Fruit fly (Drosophila melanogaster) whole organism, embryonic: Measurements from ENCODE around the gene CG4660.
A peak's percentile ranks its signal among the peaks of the same experiment; 100 is the strongest.

ENCODE experiments used
- Aef1 ChIP-seq: fragments of 200-800 bp; sonication (Bioruptor generic); IDR thresholded peaks from 3 replicates; pipeline ENCODE4 v1.3.6; 2022; ENCODE audit warnings: missing biosample characterization, missing genetic modification characterization
- Atf3 ChIP-seq: fragments of 200-800 bp; sonication (Bioruptor generic); optimal IDR thresholded peaks from 3 replicates; lab custom pipeline; 2016; ENCODE audit warnings: missing biosample characterization, missing genetic modification characterization
- CG11398 ChIP-seq: fragments of 200-800 bp; sonication (Bioruptor generic); optimal IDR thresholded peaks from 2 replicates; lab custom pipeline; 2016; ENCODE audit warnings: missing biosample characterization, missing genetic modification characterization
- CG12219 ChIP-seq: fragments of 200-800 bp; sonication (Bioruptor generic); optimal IDR thresholded peaks from 3 replicates; lab custom pipeline; 2018; ENCODE audit warnings: missing biosample characterization, mild to moderate bottlenecking, missing genetic modification characterization
- CG12659 ChIP-seq: fragments of 200-800 bp; sonication (Bioruptor generic); optimal IDR thresholded peaks from 3 replicates; lab custom pipeline; 2017; ENCODE audit warnings: mild to moderate bottlenecking, missing biosample characterization, missing genetic modification reagents, missing genetic modification characterization
- CG13894 ChIP-seq: fragments of 200-800 bp; sonication (Bioruptor generic); optimal IDR thresholded peaks from 3 replicates; lab custom pipeline; 2018; ENCODE audit warnings: missing biosample characterization, mild to moderate bottlenecking, missing genetic modification characterization, moderate library complexity
- CG15696 ChIP-seq: fragments of 200-800 bp; sonication (Bioruptor generic); optimal IDR thresholded peaks from 2 replicates; lab custom pipeline; 2019; ENCODE audit warnings: missing biosample characterization, mild to moderate bottlenecking, missing genetic modification characterization, moderate library complexity
- CG18476 ChIP-seq: fragments of 200-800 bp; sonication (Bioruptor generic); optimal IDR thresholded peaks from 2 replicates; lab custom pipeline; 2016; ENCODE audit warnings: missing biosample characterization, mild to moderate bottlenecking, missing genetic modification characterization
- CG2678 ChIP-seq: fragments of 200-800 bp; sonication (Bioruptor generic); optimal IDR thresholded peaks from 3 replicates; lab custom pipeline; 2019; ENCODE audit warnings: missing biosample characterization, mild to moderate bottlenecking, missing genetic modification characterization, moderate library complexity
- CG2889 ChIP-seq: fragments of 200-800 bp; sonication (Bioruptor generic); IDR thresholded peaks from 3 replicates; pipeline ENCODE4 v1.3.6; 2022; ENCODE audit warnings: missing biosample characterization, missing genetic modification characterization
- CG30431 ChIP-seq: fragments of 200-800 bp; sonication (Bioruptor generic); optimal IDR thresholded peaks from 2 replicates; lab custom pipeline; 2017; ENCODE audit warnings: missing biosample characterization, missing genetic modification characterization
- CG4328 ChIP-seq: fragments of 200-800 bp; sonication (Bioruptor generic); optimal IDR thresholded peaks from 3 replicates; lab custom pipeline; 2017; ENCODE audit warnings: missing biosample characterization, missing genetic modification reagents, missing genetic modification characterization
- CG4854 ChIP-seq: fragments of 200-800 bp; sonication (Bioruptor generic); optimal IDR thresholded peaks from 2 replicates; lab custom pipeline; 2016; ENCODE audit warnings: missing biosample characterization, missing genetic modification characterization, inconsistent platforms
- CG6813 ChIP-seq: fragments of 200-800 bp; sonication (Bioruptor generic); optimal IDR thresholded peaks from 2 replicates; lab custom pipeline; 2017; ENCODE audit warnings: missing biosample characterization, missing genetic modification characterization, mild to moderate bottlenecking, moderate library complexity, missing genetic modification reagents
- CG7963 ChIP-seq: fragments of 200-800 bp; sonication (Bioruptor generic); IDR thresholded peaks from 3 replicates; pipeline ENCODE4 v1.3.6; 2022; ENCODE audit warnings: missing biosample characterization, missing genetic modification characterization; ENCODE audit not compliant: partially characterized antibody
- CG8281 ChIP-seq: fragments of 200-800 bp; sonication (Bioruptor generic); optimal IDR thresholded peaks from 2 replicates; lab custom pipeline; 2018; ENCODE audit warnings: missing biosample characterization, mild to moderate bottlenecking, missing genetic modification characterization, moderate library complexity
- CG8290 ChIP-seq, 3 experiments: fragments of 200-800 bp; sonication (Bioruptor generic); optimal IDR thresholded peaks; 2 replicates each; lab custom pipeline; 2016 to 2019; ENCODE audit warnings: missing biosample characterization in 3 of 3, missing genetic modification characterization in 3 of 3, mild to moderate bottlenecking in 2 of 3, moderate library complexity in 1 of 3
- CG8359 ChIP-seq: fragments of 200-800 bp; sonication (Bioruptor generic); optimal IDR thresholded peaks from 2 replicates; lab custom pipeline; 2017; ENCODE audit warnings: missing biosample characterization, mild to moderate bottlenecking, missing genetic modification characterization, borderline replicate concordance
- CG9727 ChIP-seq: fragments of 200-800 bp; sonication (Bioruptor generic); optimal IDR thresholded peaks from 3 replicates; lab custom pipeline; 2017; ENCODE audit warnings: missing biosample characterization, mild to moderate bottlenecking, missing genetic modification characterization
- Dad ChIP-seq: fragments of 200-800 bp; sonication (Bioruptor generic); optimal IDR thresholded peaks from 3 replicates; lab custom pipeline; 2016; ENCODE audit warnings: missing biosample characterization, missing genetic modification characterization
- Deaf1 ChIP-seq: fragments of 200-800 bp; optimal IDR thresholded peaks from 3 replicates; lab custom pipeline; 2019; ENCODE audit warnings: missing biosample characterization, mild to moderate bottlenecking, missing genetic modification characterization, moderate library complexity
- Doc3 ChIP-seq: fragments of 200-800 bp; sonication (Bioruptor generic); IDR thresholded peaks from 3 replicates; pipeline ENCODE4 v1.3.6; 2022; ENCODE audit warnings: missing biosample characterization, missing genetic modification characterization; ENCODE audit not compliant: partially characterized antibody
- Dref ChIP-seq: fragments of 200-800 bp; sonication (Bioruptor generic); IDR thresholded peaks from 2 replicates; pipeline ENCODE4 v1.3.6; 2022; ENCODE audit warnings: missing biosample characterization, missing genetic modification characterization
- H15 ChIP-seq: fragments of 200-800 bp; sonication (Bioruptor generic); IDR thresholded peaks from 3 replicates; pipeline ENCODE4 v1.3.6; 2022; ENCODE audit warnings: missing biosample characterization, missing genetic modification characterization
- H2.0 ChIP-seq: fragments of 200-800 bp; sonication (Bioruptor generic); IDR thresholded peaks from 2 replicates; pipeline ENCODE4 v1.3.6; 2022; ENCODE audit warnings: missing biosample characterization, missing genetic modification characterization
- HmgD ChIP-seq: fragments of 200-800 bp; sonication (Bioruptor generic); optimal IDR thresholded peaks from 3 replicates; lab custom pipeline; 2016; ENCODE audit warnings: missing biosample characterization, missing genetic modification characterization
- Hmx ChIP-seq: fragments of 200-800 bp; sonication (Bioruptor generic); optimal IDR thresholded peaks from 2 replicates; lab custom pipeline; 2016; ENCODE audit warnings: missing biosample characterization, missing genetic modification characterization
- Nf-YB ChIP-seq: fragments of 200-800 bp; sonication (Bioruptor generic); optimal IDR thresholded peaks from 3 replicates; lab custom pipeline; 2019; ENCODE audit warnings: missing biosample characterization, mild to moderate bottlenecking, missing genetic modification characterization, moderate library complexity
- Nf-YC ChIP-seq: fragments of 200-800 bp; optimal IDR thresholded peaks from 3 replicates; lab custom pipeline; 2019; ENCODE audit warnings: missing biosample characterization, mild to moderate bottlenecking, missing genetic modification characterization, moderate library complexity
- Rfx ChIP-seq: fragments of 200-800 bp; sonication (Bioruptor generic); IDR thresholded peaks from 2 replicates; pipeline ENCODE4 v1.3.6; 2022; ENCODE audit warnings: missing biosample characterization, missing genetic modification characterization
- abd-A ChIP-seq: fragments of 200-800 bp; sonication (Bioruptor generic); optimal IDR thresholded peaks from 3 replicates; lab custom pipeline; 2019; ENCODE audit warnings: missing biosample characterization, mild to moderate bottlenecking, missing genetic modification characterization, moderate library complexity
- bbx ChIP-seq: fragments of 200-800 bp; sonication (Bioruptor generic); IDR thresholded peaks from 2 replicates; pipeline ENCODE4 v1.3.6; 2022; ENCODE audit warnings: missing biosample characterization, missing genetic modification characterization; ENCODE audit not compliant: partially characterized antibody
- bowl ChIP-seq: fragments of 200-800 bp; sonication (Bioruptor generic); IDR thresholded peaks from 2 replicates; pipeline ENCODE4 v1.3.6; 2022; ENCODE audit warnings: missing biosample characterization, missing genetic modification characterization
- br ChIP-seq: fragments of >200 bp; optimal IDR thresholded peaks from 2 replicates; lab custom pipeline; 2017
- cg ChIP-seq: fragments of 200-800 bp; sonication (Bioruptor generic); optimal IDR thresholded peaks from 3 replicates; lab custom pipeline; 2019; ENCODE audit warnings: missing biosample characterization, mild to moderate bottlenecking, missing genetic modification characterization, moderate library complexity
- dmrt11E ChIP-seq: fragments of 200-800 bp; sonication (Bioruptor generic); optimal IDR thresholded peaks from 3 replicates; lab custom pipeline; 2018; ENCODE audit warnings: missing biosample characterization, mild to moderate bottlenecking, missing genetic modification characterization, moderate library complexity
- ewg ChIP-seq: fragments of 200-800 bp; sonication (Bioruptor generic); optimal IDR thresholded peaks from 3 replicates; lab custom pipeline; 2017; ENCODE audit warnings: mild to moderate bottlenecking, missing biosample characterization, missing genetic modification reagents, missing genetic modification characterization
- lbe ChIP-seq: fragments of 200-800 bp; sonication (Bioruptor generic); optimal IDR thresholded peaks from 2 replicates; lab custom pipeline; 2016; ENCODE audit warnings: missing biosample characterization, mild to moderate bottlenecking, missing genetic modification characterization
- lola ChIP-seq, 3 experiments: fragments of >200 bp in 2 of 3; fragments of 200-800 bp in 1 of 3; sonication (Bioruptor generic) in 1 of 3; optimal IDR thresholded peaks; 2 replicates each; lab custom pipeline; 2017 to 2019; ENCODE audit warnings: missing biosample characterization in 3 of 3, missing genetic modification characterization in 3 of 3, mild to moderate bottlenecking in 1 of 3, moderate library complexity in 1 of 3
- nerfin-1 ChIP-seq: fragments of 200-800 bp; sonication (Bioruptor generic); optimal IDR thresholded peaks from 3 replicates; lab custom pipeline; 2019; ENCODE audit warnings: missing biosample characterization, mild to moderate bottlenecking, missing genetic modification characterization, moderate library complexity
- pnt ChIP-seq: fragments of 200-800 bp; sonication (Bioruptor generic); optimal IDR thresholded peaks from 3 replicates; lab custom pipeline; 2016; ENCODE audit warnings: missing biosample characterization, missing genetic modification characterization
- pzg ChIP-seq: fragments of 200-800 bp; sonication (Bioruptor generic); optimal IDR thresholded peaks from 3 replicates; lab custom pipeline; 2018; ENCODE audit warnings: missing biosample characterization, mild to moderate bottlenecking, missing genetic modification characterization, moderate library complexity
- ranshi ChIP-seq: fragments of 200-800 bp; sonication (Bioruptor generic); IDR thresholded peaks from 2 replicates; pipeline ENCODE4 v1.3.6; 2022; ENCODE audit warnings: missing biosample characterization, missing genetic modification characterization
- sens ChIP-seq: fragments of 200-800 bp; sonication (Bioruptor generic); peaks from one replicate; lab custom pipeline; 2016; ENCODE audit warnings: missing biosample characterization, missing genetic modification characterization
- sim ChIP-seq: fragments of 200-800 bp; sonication (Bioruptor generic); IDR thresholded peaks from 2 replicates; pipeline ENCODE4 v1.3.6; 2022; ENCODE audit warnings: missing biosample characterization, missing genetic modification characterization
- sob ChIP-seq: fragments of 200-800 bp; sonication (Bioruptor generic); IDR thresholded peaks from 2 replicates; pipeline ENCODE4 v1.3.6; 2022; ENCODE audit warnings: missing biosample characterization, missing genetic modification characterization
- sug ChIP-seq: fragments of 200-800 bp; optimal IDR thresholded peaks from 2 replicates; lab custom pipeline; 2019; ENCODE audit warnings: missing biosample characterization, mild to moderate bottlenecking, missing genetic modification characterization, moderate library complexity
- twi ChIP-seq: fragments of 200-800 bp; optimal IDR thresholded peaks from 2 replicates; lab custom pipeline; 2019; ENCODE audit warnings: missing biosample characterization, mild to moderate bottlenecking, missing genetic modification characterization, moderate library complexity
- unc-4 ChIP-seq: fragments of 200-800 bp; sonication (Bioruptor generic); IDR thresholded peaks from 2 replicates; pipeline ENCODE4 v1.3.6; 2022; ENCODE audit warnings: missing biosample characterization, missing genetic modification characterization; ENCODE audit not compliant: partially characterized antibody
- vvl ChIP-seq: fragments of 200-800 bp; sonication (Bioruptor generic); IDR thresholded peaks from 2 replicates; pipeline ENCODE4 v1.3.6; 2022; ENCODE audit warnings: missing biosample characterization, missing genetic modification characterization

The CG4660 gene

DNA sequence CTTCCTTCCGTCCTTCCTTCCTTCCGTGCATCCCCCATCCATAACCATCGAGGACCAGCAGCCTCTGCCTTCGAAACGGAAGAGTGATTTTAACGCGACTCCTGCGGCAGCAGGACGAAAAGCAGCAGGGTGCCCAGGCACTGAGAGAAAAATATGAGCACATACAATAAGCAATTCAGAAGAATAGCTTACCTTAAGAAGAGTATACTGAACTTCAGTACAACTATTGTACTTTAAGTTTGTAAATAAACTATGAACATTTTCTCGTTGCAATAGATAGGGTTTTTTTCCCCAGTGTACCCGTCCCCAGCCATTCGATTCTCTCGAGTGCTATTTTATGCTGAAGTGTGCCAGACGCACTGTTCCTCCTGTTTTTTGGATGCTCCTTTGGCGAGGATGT is 49.5 kb downstream of the CG4660 start (continued):
- TF ChIP-seq Rfx (GFP tag; lab: Robert Waterston, UW) (peak; percentile 71), pnt (GFP tag; lab: Kevin White, UChicago) (peak; percentile 85), CG4328 (GFP tag; lab: Kevin White, UChicago) (peak; percentile 60), bbx (no peak), CG9727 (GFP tag; lab: Kevin White, UChicago) (peak; percentile 87), bowl (GFP tag; lab: Robert Waterston, UW) (no peak), CG2678 (peak; percentile 86), CG8281 (tag; lab: Kevin White, UChicago) (peak; percentile 56), Aef1 (GFP tag; lab: Robert Waterston, UW) (peak; percentile 57), Deaf1 (peak; percentile 41), CG13894 (tag; lab: Kevin White, UChicago) (peak; percentile 15), CG8359 (GFP tag; lab: Kevin White, UChicago) (peak; percentile 74), unc-4 (GFP tag; lab: Robert Waterston, UW) (no peak), CG15696 (peak; percentile 86), pzg (no peak), CG2889 (GFP tag; lab: Robert Waterston, UW) (0 out of 3 replicates have a peak, but pooled peaks have one; percentile 39), Doc3 (GFP tag; lab: Robert Waterston, UW) (no peak), CG12219 (GFP tag; lab: Kevin White, UChicago) (peak; percentile 78), br (lab: Kevin White, UChicago) (no peak), sob (GFP tag; lab: Robert Waterston, UW) (peak; percentile 75), sens (GFP tag; lab: Kevin White, UChicago) (peak; percentile 97), CG6813 (GFP tag; lab: Kevin White, UChicago) (peak; percentile 82), Dad (GFP tag; lab: Kevin White, UChicago) (peak; percentile 52), Atf3 (GFP tag; lab: Kevin White, UChicago) (peak; percentile 64), ewg (GFP tag; lab: Kevin White, UChicago) (peak; percentile 68), Dref (GFP tag; lab: Robert Waterston, UW) (no peak), lbe (no peak), CG30431 (peak; percentile 64), nerfin-1 (tag; lab: Kevin White, UChicago) (peak; percentile 78), dmrt11E (tag; lab: Kevin White, UChicago) (peak; percentile 83), Nf-YC (tag; lab: Kevin White, UChicago) (peak; percentile 59), CG8290 (GFP tag; optimal IDR thresholded peaks at IDR 0.05; lab: Kevin White, UChicago) (peak; percentile 60), CG8290 (tag; optimal IDR thresholded peaks at IDR 0.05; lab: Kevin White, UChicago) (peak in 1 of 2 experiments; percentile 74), H15 (GFP tag; lab: Robert Waterston, UW) (peak; percentile 67; the same call in 2 of the 3 replicates), ranshi (GFP tag; lab: Robert Waterston, UW) (peak; percentile 76), CG11398 (GFP tag; lab: Kevin White, UChicago) (peak; percentile 65), HmgD (peak; percentile 37), sug (tag; lab: Kevin White, UChicago) (peak; percentile 52), CG18476 (GFP tag; lab: Kevin White, UChicago) (peak; percentile 60), twi (tag; lab: Kevin White, UChicago) (peak; percentile 64), H2.0 (peak; percentile 75), vvl (GFP tag; lab: Robert Waterston, UW) (peak; percentile 84), CG4854 (peak; percentile 21), abd-A (peak; percentile 61), cg (no peak), sim (peak; percentile 57; the same call in 1 of the 2 replicates), CG7963 (no peak), Nf-YB (GFP tag; lab: Kevin White, UChicago) (peak; percentile 40), CG12659 (GFP tag; lab: Kevin White, UChicago) (peak; percentile 69), lola (GFP tag; optimal IDR thresholded peaks at IDR 0.05; lab: Kevin White, UChicago) (peak in 1 of 3 experiments; percentile 82), Hmx (GFP tag; lab: Kevin White, UChicago) (no peak)
